Fruit fly (Drosophila melanogaster) whole organism, prepupa: ENCODE measurements around the gene CG10550.

Experiments
- CG10631 ChIP-seq: fragments of 200-800 bp; sonication (Bioruptor generic); optimal IDR thresholded peaks from 2 replicates; lab custom pipeline; 2016; ENCODE audit warnings: missing biosample characterization, missing genetic modification characterization
- CG10669 ChIP-seq: fragments of 200-800 bp; sonication (Bioruptor generic); optimal IDR thresholded peaks from 3 replicates; lab custom pipeline; 2018; ENCODE audit warnings: missing biosample characterization, mild to moderate bottlenecking, missing genetic modification characterization, moderate library complexity
- CG11294 ChIP-seq: fragments of 200-800 bp; sonication (Bioruptor generic); IDR thresholded peaks from 2 replicates; pipeline ENCODE4 v1.3.6; 2022; ENCODE audit warnings: missing biosample characterization, missing genetic modification characterization
- CG11762 ChIP-seq: fragments of 200-800 bp; sonication (Bioruptor generic); optimal IDR thresholded peaks from 3 replicates; lab custom pipeline; 2016; ENCODE audit warnings: missing biosample characterization, missing genetic modification characterization; ENCODE audit not compliant: insufficient read depth
- CG15336 ChIP-seq: fragments of 200-800 bp; sonication (Bioruptor generic); IDR thresholded peaks from 2 replicates; pipeline ENCODE4 v1.3.6; 2022; ENCODE audit warnings: missing biosample characterization, missing genetic modification characterization
- CG1621 ChIP-seq: fragments of 200-800 bp; sonication (Bioruptor generic); optimal IDR thresholded peaks from 3 replicates; lab custom pipeline; 2018; ENCODE audit warnings: missing biosample characterization, mild to moderate bottlenecking, missing genetic modification characterization
- CG16779 ChIP-seq: fragments of 200-800 bp; sonication (Bioruptor generic); optimal IDR thresholded peaks from 3 replicates; lab custom pipeline; 2017; ENCODE audit warnings: missing biosample characterization, mild to moderate bottlenecking, missing genetic modification characterization
- CG3032 ChIP-seq: fragments of 200-800 bp; optimal IDR thresholded peaks from 2 replicates; lab custom pipeline; 2019; ENCODE audit warnings: missing biosample characterization, mild to moderate bottlenecking, missing genetic modification characterization, moderate library complexity
- CG32006 ChIP-seq: fragments of 200-800 bp; sonication (Bioruptor generic); optimal IDR thresholded peaks from 3 replicates; lab custom pipeline; 2017; ENCODE audit warnings: missing biosample characterization, mild to moderate bottlenecking, missing genetic modification characterization
- CG3919 ChIP-seq: fragments of 200-800 bp; sonication (Bioruptor generic); optimal IDR thresholded peaks from 3 replicates; lab custom pipeline; 2016; ENCODE audit warnings: missing biosample characterization, missing genetic modification characterization
- CG4318 ChIP-seq: fragments of 200-800 bp; sonication (Bioruptor generic); optimal IDR thresholded peaks from 3 replicates; lab custom pipeline; 2017; ENCODE audit warnings: missing biosample characterization, mild to moderate bottlenecking, missing genetic modification characterization
- CG6163 ChIP-seq: fragments of 200-800 bp; sonication (Bioruptor generic); IDR thresholded peaks from 3 replicates; pipeline ENCODE4 v1.3.6; 2022; ENCODE audit warnings: missing biosample characterization, missing genetic modification characterization
- CG6276 ChIP-seq: fragments of 200-800 bp; sonication (Bioruptor generic); optimal IDR thresholded peaks from 2 replicates; lab custom pipeline; 2017; ENCODE audit warnings: missing biosample characterization, mild to moderate bottlenecking, missing genetic modification characterization
- CG6792 ChIP-seq: fragments of 200-800 bp; sonication (Bioruptor generic); optimal IDR thresholded peaks from 3 replicates; lab custom pipeline; 2016; ENCODE audit warnings: missing biosample characterization, missing genetic modification characterization
- CG6854 ChIP-seq: fragments of 200-800 bp; sonication (Bioruptor generic); optimal IDR thresholded peaks from 2 replicates; lab custom pipeline; 2017; ENCODE audit warnings: missing biosample characterization, mild to moderate bottlenecking, missing genetic modification characterization
- CG7368 ChIP-seq: fragments of 200-800 bp; sonication (Bioruptor generic); optimal IDR thresholded peaks from 3 replicates; lab custom pipeline; 2016; ENCODE audit warnings: missing biosample characterization, missing genetic modification characterization
- CG8119 ChIP-seq: fragments of 200-800 bp; sonication (Bioruptor generic); IDR thresholded peaks from 3 replicates; pipeline ENCODE4 v1.3.6; 2022; ENCODE audit warnings: missing biosample characterization, missing genetic modification characterization
- CG8319 ChIP-seq: fragments of 200-800 bp; sonication (Bioruptor generic); optimal IDR thresholded peaks from 3 replicates; lab custom pipeline; 2016; ENCODE audit warnings: missing biosample characterization, missing genetic modification characterization
- CG8632 ChIP-seq: fragments of 200-800 bp; sonication (Bioruptor generic); optimal IDR thresholded peaks from 3 replicates; lab custom pipeline; 2016; ENCODE audit warnings: missing biosample characterization, missing genetic modification characterization
- Eip75B ChIP-seq: fragments of 200-800 bp; sonication (Bioruptor generic); optimal IDR thresholded peaks from 3 replicates; lab custom pipeline; 2016; ENCODE audit warnings: missing biosample characterization, missing genetic modification characterization
- Eip78C ChIP-seq: fragments of 200-800 bp; sonication (Bioruptor generic); peaks from one replicate; lab custom pipeline; 2016; ENCODE audit warnings: missing biosample characterization, missing genetic modification characterization
- Ets21C ChIP-seq: fragments of 200-800 bp; sonication (Bioruptor generic); optimal IDR thresholded peaks from 3 replicates; lab custom pipeline; 2016; ENCODE audit warnings: missing biosample characterization, missing genetic modification characterization
- Ets96B ChIP-seq: fragments of 200-800 bp; optimal IDR thresholded peaks from 2 replicates; lab custom pipeline; 2019; ENCODE audit warnings: missing biosample characterization, mild to moderate bottlenecking, missing genetic modification characterization, moderate library complexity
- Gug ChIP-seq: fragments of 200-800 bp; sonication (Bioruptor generic); IDR thresholded peaks from 2 replicates; pipeline ENCODE4 v1.3.6; 2022; ENCODE audit warnings: missing biosample characterization, missing genetic modification characterization
- Hr4 ChIP-seq: fragments of 200-800 bp; sonication (Bioruptor generic); optimal IDR thresholded peaks from 3 replicates; lab custom pipeline; 2016; ENCODE audit warnings: missing biosample characterization, missing genetic modification characterization
- Lpt ChIP-seq: fragments of 200-800 bp; sonication (Bioruptor generic); optimal IDR thresholded peaks from 3 replicates; lab custom pipeline; 2016; ENCODE audit warnings: missing biosample characterization, missing genetic modification characterization
- OdsH ChIP-seq: fragments of 200-800 bp; sonication (Bioruptor generic); optimal IDR thresholded peaks from 3 replicates; lab custom pipeline; 2016; ENCODE audit warnings: missing biosample characterization, missing genetic modification characterization
- Smox ChIP-seq: fragments of 200-800 bp; sonication (Bioruptor generic); optimal IDR thresholded peaks from 3 replicates; lab custom pipeline; 2016; ENCODE audit warnings: missing biosample characterization, missing genetic modification characterization
- achi ChIP-seq: fragments of 200-800 bp; sonication (Bioruptor generic); optimal IDR thresholded peaks from 3 replicates; lab custom pipeline; 2016; ENCODE audit warnings: missing biosample characterization, missing genetic modification characterization
- cyc ChIP-seq: fragments of 200-800 bp; sonication (Bioruptor generic); optimal IDR thresholded peaks from 3 replicates; lab custom pipeline; 2016; ENCODE audit warnings: missing biosample characterization, missing genetic modification characterization
- fkh ChIP-seq: fragments of 200-800 bp; sonication (Bioruptor generic); optimal IDR thresholded peaks from 3 replicates; lab custom pipeline; 2017; ENCODE audit warnings: missing biosample characterization, mild to moderate bottlenecking, missing genetic modification characterization, moderate library complexity
- net ChIP-seq: fragments of 200-800 bp; sonication (Bioruptor generic); optimal IDR thresholded peaks from 3 replicates; lab custom pipeline; 2016; ENCODE audit warnings: missing biosample characterization, missing genetic modification characterization
- pdm3 ChIP-seq: fragments of 200-800 bp; sonication (Bioruptor generic); optimal IDR thresholded peaks from 3 replicates; lab custom pipeline; 2016; ENCODE audit warnings: missing biosample characterization, missing genetic modification characterization
- ss ChIP-seq, 2 experiments: fragments of 200-800 bp; sonication (Bioruptor generic); optimal IDR thresholded peaks; 2 replicates in 1 of 2; 3 replicates in 1 of 2; lab custom pipeline; 2017 to 2018; ENCODE audit warnings: mild to moderate bottlenecking in 2 of 2, missing biosample characterization in 2 of 2, missing genetic modification characterization in 2 of 2, moderate library complexity in 1 of 2
- topi ChIP-seq: fragments of 200-800 bp; sonication (Bioruptor generic); optimal IDR thresholded peaks from 3 replicates; lab custom pipeline; 2016; ENCODE audit warnings: missing biosample characterization, missing genetic modification characterization
- vri ChIP-seq: fragments of 200-800 bp; sonication (Bioruptor generic); optimal IDR thresholded peaks from 3 replicates; lab custom pipeline; 2016; ENCODE audit warnings: missing biosample characterization, mild to moderate bottlenecking, missing genetic modification characterization

The CG10550 gene

dm6 chr3R:25277112-25277511, 31.1 kb downstream of the CG10550 start, which contains the start of gene CG10513:
Gene CG10513, minus strand, starts transcription at chr3R:25277212.
- TF ChIP-seq CG7368 (GFP tag; lab: Kevin White, UChicago) (no peak), vri (GFP tag; lab: Kevin White, UChicago) (peak; percentile 6)
- TF ChIP-seq, all 60 proteins: peak for 1

DNA sequence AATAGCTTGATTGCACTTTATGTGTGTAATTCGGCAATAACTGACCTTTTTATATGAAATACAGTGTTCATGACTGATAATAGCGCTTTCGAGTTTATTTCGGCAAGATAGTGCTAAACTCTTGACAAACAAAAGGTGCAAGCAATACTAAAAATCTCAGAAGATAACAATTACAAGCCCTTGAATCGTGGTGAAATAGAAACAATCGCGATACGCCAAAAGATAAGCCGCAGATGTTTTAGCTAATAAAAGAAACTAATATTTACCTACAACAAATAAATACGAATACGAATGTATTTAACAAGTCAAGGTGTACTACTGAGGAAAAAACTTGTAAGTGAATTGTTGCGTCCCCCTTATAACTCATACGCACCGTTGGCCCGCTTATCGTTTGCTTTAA, 32.9 kb downstream of the CG10550 start:
- TF ChIP-seq CG16779 (tag; lab: Kevin White, UChicago), result peak; percentile 2
- peak; percentile 71 for TF ChIP-seq fkh (GFP tag; lab: Kevin White, UChicago)
- TF ChIP-seq CG6854 (GFP tag; lab: Kevin White, UChicago), result no peak
- TF ChIP-seq vri (GFP tag; lab: Kevin White, UChicago), result peak; percentile 63

dm6 chr3R:25273537-25273936, 34.7 kb downstream of the CG10550 start, which contains the start of gene CG11878:
Gene CG11878, plus strand, starts transcription at chr3R:25273837.
- TF ChIP-seq CG11294 (GFP tag; lab: Robert Waterston, UW) (no peak), net (GFP tag; lab: Kevin White, UChicago) (no peak)

DNA sequence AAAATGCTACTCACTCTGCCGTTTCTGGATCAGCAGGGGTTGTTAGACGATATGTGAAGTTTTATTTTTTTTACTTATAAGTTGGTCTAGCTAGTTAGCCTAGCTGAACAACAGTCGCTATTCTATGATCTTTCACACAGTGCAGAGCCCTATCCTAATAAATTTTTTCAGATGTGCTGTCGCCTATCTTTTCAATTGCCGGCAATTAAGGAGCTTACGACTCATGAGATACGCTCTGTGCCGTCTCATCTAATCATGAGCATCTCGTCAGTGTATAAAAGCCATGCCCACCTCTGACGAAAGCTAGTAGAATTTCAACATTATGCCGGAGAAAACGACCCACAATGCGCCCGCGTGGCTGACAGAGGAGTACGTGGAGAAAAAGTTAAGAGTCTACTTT, 38.3 kb downstream of the CG10550 start, which contains the start of the genes CG11889 and CG11891:
Gene CG11889, plus strand, starts transcription at position 301 of the 400 bp plus-strand sequence.
Gene CG11891, plus strand, starts transcription at position 301 of the 400 bp plus-strand sequence.
- TF ChIP-seq CG4318 (GFP tag; lab: Kevin White, UChicago) (no peak), Eip75B (GFP tag; lab: Kevin White, UChicago) (no peak), vri (GFP tag; lab: Kevin White, UChicago) (no peak), Eip78C (GFP tag; lab: Kevin White, UChicago) (no peak), ss (GFP tag; optimal IDR thresholded peaks at IDR 0.05; lab: Kevin White, UChicago) (no peak), CG3919 (no peak), CG1621 (no peak), Ets96B (no peak), Smox (GFP tag; lab: Kevin White, UChicago) (no peak), pdm3 (GFP tag; lab: Kevin White, UChicago) (no peak), CG10669 (GFP tag; lab: Kevin White, UChicago) (no peak), CG11762 (GFP tag; lab: Kevin White, UChicago) (no peak), CG8319 (no peak), CG6163 (GFP tag; lab: Robert Waterston, UW) (no peak), net (GFP tag; lab: Kevin White, UChicago) (no peak), CG8632 (GFP tag; lab: Kevin White, UChicago) (no peak), Gug (GFP tag; lab: Robert Waterston, UW) (no peak)

DNA sequence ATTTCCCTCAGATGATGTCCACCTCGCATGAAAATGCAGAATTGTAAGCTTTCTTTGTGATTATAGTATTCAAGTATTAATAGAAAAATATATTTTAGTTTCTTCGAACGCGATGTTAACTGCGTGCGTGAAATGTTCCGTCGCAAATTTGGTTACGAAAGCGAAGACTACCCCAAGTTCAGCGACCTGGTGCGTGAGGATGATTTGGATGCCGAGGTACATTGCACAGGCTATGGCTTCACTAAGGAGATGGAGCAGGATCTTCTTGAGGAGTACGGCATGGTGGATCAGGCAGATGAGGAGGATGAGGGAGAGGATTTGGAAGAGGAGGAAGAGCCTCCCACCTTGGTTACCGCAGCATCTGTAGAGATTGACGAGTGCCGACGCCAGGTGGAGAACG, 41.4 kb downstream of the CG10550 start:
- TF ChIP-seq CG10631 (GFP tag; lab: Kevin White, UChicago) (no peak), net (GFP tag; lab: Kevin White, UChicago) (no peak)

DNA sequence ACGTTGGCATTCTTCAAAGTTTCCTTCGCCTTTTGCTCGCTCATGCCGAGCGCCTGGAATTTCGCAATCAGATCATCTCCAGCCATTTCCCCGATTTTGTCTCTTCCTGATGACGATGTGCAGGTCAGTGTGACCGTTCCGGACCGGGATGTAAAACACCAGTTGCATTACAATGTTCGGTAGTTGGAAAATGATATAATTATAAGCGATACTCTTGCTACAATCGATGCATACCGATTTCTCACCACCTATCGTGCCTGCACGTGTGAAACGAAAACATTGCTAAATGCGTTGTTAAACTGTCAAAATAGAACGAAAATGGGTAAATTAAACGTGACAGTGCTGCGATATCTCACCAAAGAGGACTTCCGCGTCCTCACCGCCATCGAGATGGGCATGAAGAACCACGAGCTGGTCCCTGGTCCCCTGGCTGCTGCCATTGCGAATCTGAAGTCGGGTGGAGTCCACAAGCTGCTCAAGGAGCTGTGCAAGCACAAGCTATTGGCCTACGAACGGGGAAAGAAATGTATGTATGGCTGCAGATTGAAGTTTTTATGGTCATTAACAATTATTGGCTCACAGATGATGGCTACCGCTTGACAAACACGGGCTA, 42.5 kb downstream of the CG10550 start, which contains the start of the genes GlnRS and RIOK2:
Gene GlnRS, minus strand, starts transcription at position 133 of the 613 bp plus-strand sequence.
Gene RIOK2, plus strand, starts transcription at position 256 of the 613 bp plus-strand sequence.
- TF ChIP-seq CG1621, result peak; percentile 33
- TF ChIP-seq CG32006 (GFP tag; lab: Kevin White, UChicago), result no peak
- TF ChIP-seq CG15336 (GFP tag; lab: Robert Waterston, UW), result peak; percentile 31; the same call in 1 of the 2 replicates
- peak; percentile 45 for TF ChIP-seq achi
- no peak for TF ChIP-seq Hr4 (GFP tag; lab: Kevin White, UChicago)
- TF ChIP-seq topi, result no peak

dm6 chr3R:25262322-25262761, 45.8 kb downstream of the CG10550 start, which contains the start of the genes Kdsr and CG11858:
Gene Kdsr, minus strand, starts transcription at chr3R:25262498.
Gene CG11858, plus strand, starts transcription at chr3R:25262741.
- TF ChIP-seq CG7368 (GFP tag; lab: Kevin White, UChicago) (no peak), OdsH (no peak), CG6163 (GFP tag; lab: Robert Waterston, UW) (peak; percentile 58; the same call in 1 of the 3 replicates), achi (peak; percentile 36), CG1621 (peak; percentile 44), pdm3 (GFP tag; lab: Kevin White, UChicago) (no peak), net (GFP tag; lab: Kevin White, UChicago) (no peak), Gug (GFP tag; lab: Robert Waterston, UW) (peak; percentile 65), CG6276 (no peak), topi (no peak), CG3919 (no peak), CG8119 (GFP tag; lab: Robert Waterston, UW) (peak; percentile 44; the same call in 2 of the 3 replicates), Ets21C (GFP tag; lab: Kevin White, UChicago) (no peak), vri (GFP tag; lab: Kevin White, UChicago) (peak; percentile 94), cyc (GFP tag; lab: Kevin White, UChicago) (no peak), Lpt (GFP tag; lab: Kevin White, UChicago) (peak; percentile 6), Ets96B (peak; percentile 53), fkh (GFP tag; lab: Kevin White, UChicago) (peak; percentile 76), CG10669 (GFP tag; lab: Kevin White, UChicago) (no peak), CG6792 (GFP tag; lab: Kevin White, UChicago) (no peak), CG3032 (tag; lab: Kevin White, UChicago) (peak; percentile 58)
